Worm (Caenorhabditis elegans): ENCODE results near the gene ttbk-6.

ttbk-6 gene

ce11 chrIII:5078062-5078461, 3.6 kb downstream of the ttbk-6 start (continued):
- peak; percentile 65 for TF ChIP-seq mes-2 (tag; optimal IDR thresholded peaks at IDR 0.05; ENCODE audit: poor library complexity, severe bottlenecking)
- peak; percentile 60 for TF ChIP-seq T20F7.1 (GFP tag; optimal IDR thresholded peaks at IDR 0.05)
- TF ChIP-seq ama-1 (optimal IDR thresholded peaks at IDR 0.05) = no peak
- 0 out of 2 replicates have a peak, but pooled peaks have one; percentile 38 for TF ChIP-seq ceh-20 (GFP tag; IDR thresholded peaks at IDR 0.05)
- no peak for TF ChIP-seq ceh-44 (GFP tag; IDR thresholded peaks at IDR 0.05)
- TF ChIP-seq nhr-6 (tag; optimal IDR thresholded peaks at IDR 0.05) = no peak
- TF ChIP-seq daf-16 (GFP tag; optimal IDR thresholded peaks at IDR 0.05) = peak in 1 of 2 experiments; percentile 79
- peak; percentile 98 for TF ChIP-seq daf-16 (tag; optimal IDR thresholded peaks at IDR 0.05)
- peak in 1 of 2 experiments; percentile 66 for TF ChIP-seq hif-1 (tag; optimal IDR thresholded peaks at IDR 0.05)
- peak; percentile 25 for TF ChIP-seq nhr-10 (tag; optimal IDR thresholded peaks at IDR 0.05)
- peak; percentile 89 for TF ChIP-seq hlh-30 (tag; optimal IDR thresholded peaks at IDR 0.05; ENCODE audit: insufficient read depth)
- peak; percentile 81 for TF ChIP-seq mep-1 (tag; optimal IDR thresholded peaks at IDR 0.05)
- TF ChIP-seq Y48G9A.11 (GFP tag; IDR thresholded peaks at IDR 0.05) = no peak
- no peak for TF ChIP-seq fos-1 (tag; optimal IDR thresholded peaks at IDR 0.05)
- TF ChIP-seq dpl-1 (GFP tag; optimal IDR thresholded peaks at IDR 0.05) = peak; percentile 12
- TF ChIP-seq nhr-11 (tag; optimal IDR thresholded peaks at IDR 0.05) = peak; percentile 83
- TF ChIP-seq spr-3 (GFP tag; optimal IDR thresholded peaks at IDR 0.05) = no peak
- TF ChIP-seq dmd-6 (GFP tag; IDR thresholded peaks at IDR 0.05) = peak; percentile 99
- TF ChIP-seq rbr-2 (tag; optimal IDR thresholded peaks at IDR 0.05) = no peak
- no peak for TF ChIP-seq cey-2 (tag; optimal IDR thresholded peaks at IDR 0.05; ENCODE audit: borderline replicate concordance, insufficient read depth)
- TF ChIP-seq skn-1 (tag; optimal IDR thresholded peaks at IDR 0.05) = no peak
- no peak for TF ChIP-seq zag-1 (tag; optimal IDR thresholded peaks at IDR 0.05)
- no peak for TF ChIP-seq nhr-42 (GFP tag; IDR thresholded peaks at IDR 0.05)

- TF ChIP-seq unc-130 (GFP tag; optimal IDR thresholded peaks at IDR 0.05) = peak; percentile 46
- peak; percentile 87 for TF ChIP-seq duxl-1 (tag; optimal IDR thresholded peaks at IDR 0.05; ENCODE audit: poor library complexity)
- peak; percentile 92 for TF ChIP-seq F26F4.8 (GFP tag; conservative IDR thresholded peaks at IDR 0.05)
- peak in 1 of 2 experiments; percentile 85; a peak in 2 of 4 replicates for TF ChIP-seq madf-5 (GFP tag; IDR thresholded peaks at IDR 0.05)
- TF ChIP-seq Y105C5A.15 (GFP tag; IDR thresholded peaks at IDR 0.05) = peak; percentile 72; the same call in 1 of the 2 replicates
- TF ChIP-seq F37D6.2 (tag; optimal IDR thresholded peaks at IDR 0.05) = peak; percentile 75
- TF ChIP-seq daf-8 (GFP tag; IDR thresholded peaks at IDR 0.05) = peak; percentile 76; the same call in 1 of the 2 replicates
- peak; percentile 67 for TF ChIP-seq sdz-12 (GFP tag; optimal IDR thresholded peaks at IDR 0.05)
- no peak for TF ChIP-seq aly-2 (tag; optimal IDR thresholded peaks at IDR 0.05)
- peak; percentile 77 for TF ChIP-seq spr-1 (tag; optimal IDR thresholded peaks at IDR 0.05)
- TF ChIP-seq cey-2 (tag; optimal IDR thresholded peaks at IDR 0.05; ENCODE audit: borderline replicate concordance, insufficient read depth) = no peak
- peak; percentile 47 for TF ChIP-seq dpl-1 (GFP tag; optimal IDR thresholded peaks at IDR 0.05)
- peak; percentile 94 for TF ChIP-seq nhr-102 (tag; optimal IDR thresholded peaks at IDR 0.05)
- TF ChIP-seq pha-4 (GFP tag; IDR thresholded peaks at IDR 0.05) = peak; percentile 92
- TF ChIP-seq pha-4 (tag; optimal IDR thresholded peaks at IDR 0.05) = no peak
- peak; percentile 94 for TF ChIP-seq Y75B8A.6 (GFP tag; IDR thresholded peaks at IDR 0.05)
- peak; percentile 84 for TF ChIP-seq madf-9 (GFP tag; conservative IDR thresholded peaks at IDR 0.05)
- peak; percentile 42; the same call in 1 of the 2 replicates for TF ChIP-seq set-16 (GFP tag; IDR thresholded peaks at IDR 0.05)
- TF ChIP-seq T20F7.1 (GFP tag; optimal IDR thresholded peaks at IDR 0.05) = peak; percentile 79
- TF ChIP-seq gei-8 (GFP tag; optimal IDR thresholded peaks at IDR 0.05) = peak; percentile 90
- peak; percentile 86 for TF ChIP-seq zfp-3 (GFP tag; conservative IDR thresholded peaks at IDR 0.05)
- TF ChIP-seq fos-1 (tag; optimal IDR thresholded peaks at IDR 0.05) = no peak
- TF ChIP-seq vab-7 (GFP tag; IDR thresholded peaks at IDR 0.05) = peak; percentile 82
- TF ChIP-seq daf-16 (GFP tag; optimal IDR thresholded peaks at IDR 0.05) = peak; percentile 76 to 83
- TF ChIP-seq daf-16 (tag; optimal IDR thresholded peaks at IDR 0.05) = peak; percentile 56
- TF ChIP-seq Y48G9A.11 (GFP tag; IDR thresholded peaks at IDR 0.05) = peak; percentile 87
- peak; percentile 68 for TF ChIP-seq ZK337.2 (GFP tag; IDR thresholded peaks at IDR 0.05)
- peak; percentile 61 for TF ChIP-seq nhr-41 (GFP tag; IDR thresholded peaks at IDR 0.05)
- peak; percentile 70 for TF ChIP-seq fkh-10 (GFP tag; optimal IDR thresholded peaks at IDR 0.05)
- TF ChIP-seq Y5F2A.4 (GFP tag; optimal IDR thresholded peaks at IDR 0.05) = peak; percentile 84
- TF ChIP-seq hmg-1.1 (GFP tag; IDR thresholded peaks at IDR 0.05) = peak; percentile 93
These were observed 6.4 kb downstream of the ttbk-6 start for ce11 chrIII:5080700-5081572.
